Worm (Caenorhabditis elegans): Measurements from ENCODE around the gene cutl-3.

The cutl-3 gene

ce11 chrX:14983274-14983673 lies 15.7 kb downstream of the cutl-3 start, which contains the start of gene rbg-1 (continued):
- TF ChIP-seq ekl-4 (GFP tag; IDR thresholded peaks at IDR 0.05) = no peak; the same call in 1 of the 2 replicates
- TF ChIP-seq mes-4 (tag; optimal IDR thresholded peaks at IDR 0.05) = no peak
- TF ChIP-seq ceh-27 (GFP tag; optimal IDR thresholded peaks at IDR 0.05) = peak; percentile 77
- TF ChIP-seq nhr-80 (tag; optimal IDR thresholded peaks at IDR 0.05) = peak; percentile 65

- TF ChIP-seq B0336.3 (GFP tag; IDR thresholded peaks at IDR 0.05) (no peak), akir-1 (GFP tag; optimal IDR thresholded peaks at IDR 0.05) (no peak), ztf-3 (GFP tag; optimal IDR thresholded peaks at IDR 0.05) (no peak), lin-35 (GFP tag; optimal IDR thresholded peaks at IDR 0.05) (no peak), dox-1 (GFP tag; IDR thresholded peaks at IDR 0.05) (0 out of 2 replicates have a peak, but pooled peaks have one; percentile 17), atf-7 (tag; optimal IDR thresholded peaks at IDR 0.05) (no peak), mcd-1 (GFP tag; IDR thresholded peaks at IDR 0.05) (0 out of 2 replicates have a peak, but pooled peaks have one; percentile 21)
Observed at ce11 chrX:14982525-14982924, 16.5 kb downstream of the cutl-3 start, which contains the start of gene plp-2. TSS of gene plp-2 (minus strand) at chrX:14982804.

ce11 chrX:14981620-14982019 lies 17.4 kb downstream of the cutl-3 start:
- peak; percentile 54 for TF ChIP-seq dox-1 (GFP tag; IDR thresholded peaks at IDR 0.05)
- TF ChIP-seq let-607 (tag; optimal IDR thresholded peaks at IDR 0.05) = peak; percentile 97 to 98
- TF ChIP-seq mcd-1 (GFP tag; IDR thresholded peaks at IDR 0.05) = peak; percentile 37; the same call in 1 of the 2 replicates
- TF ChIP-seq nhr-80 (tag; optimal IDR thresholded peaks at IDR 0.05) = peak; percentile 40
- peak; percentile 95 for TF ChIP-seq cebp-1 (GFP tag; IDR thresholded peaks at IDR 0.05)
- TF ChIP-seq cebp-1 (tag; optimal IDR thresholded peaks at IDR 0.05) = peak; percentile 90

ce11 chrX:14979388-14979787 lies 19.6 kb downstream of the cutl-3 start, which contains the start of gene emre-1:
TSS of gene emre-1 (plus strand) at chrX:14979688.
- no peak for TF ChIP-seq pbrm-1 (GFP tag; IDR thresholded peaks at IDR 0.05)
- no peak for TF ChIP-seq bed-2 (GFP tag; IDR thresholded peaks at IDR 0.05)
- no peak for TF ChIP-seq ama-1 (optimal IDR thresholded peaks at IDR 0.05)
- TF ChIP-seq ama-1 (GFP tag; optimal IDR thresholded peaks at IDR 0.05) = no peak
- TF ChIP-seq him-1 (tag; optimal IDR thresholded peaks at IDR 0.05) = no peak
- TF ChIP-seq madf-6 (GFP tag; IDR thresholded peaks at IDR 0.05) = no peak
- TF ChIP-seq atf-7 (tag; optimal IDR thresholded peaks at IDR 0.05) = no peak
- no peak for TF ChIP-seq lag-1 (GFP tag; IDR thresholded peaks at IDR 0.05)
- no peak for TF ChIP-seq hlh-26 (GFP tag; conservative IDR thresholded peaks at IDR 0.05)
- TF ChIP-seq ceh-40 (GFP tag; IDR thresholded peaks at IDR 0.05) = no peak
- TF ChIP-seq dpl-1 (GFP tag; optimal IDR thresholded peaks at IDR 0.05) = no peak
- TF ChIP-seq fkh-3 (tag; optimal IDR thresholded peaks at IDR 0.05) = no peak

- TF ChIP-seq ZK185.1 (tag; optimal IDR thresholded peaks at IDR 0.05; ENCODE audit: poor library complexity, severe bottlenecking) (peak; percentile 47), ztf-6 (GFP tag; IDR thresholded peaks at IDR 0.05) (no peak), Y53F4B.3 (GFP tag; IDR thresholded peaks at IDR 0.05) (no peak), D2030.7 (GFP tag; IDR thresholded peaks at IDR 0.05) (no peak), madf-8 (GFP tag; conservative IDR thresholded peaks at IDR 0.05) (no peak), C17E4.6 (GFP tag; IDR thresholded peaks at IDR 0.05) (no peak), snpc-4 (GFP tag; optimal IDR thresholded peaks at IDR 0.05) (no peak), snpc-4 (tag; optimal IDR thresholded peaks at IDR 0.05) (peak in 1 of 4 experiments; percentile 23), K11D2.4 (GFP tag; IDR thresholded peaks at IDR 0.05) (no peak), athp-1 (tag; optimal IDR thresholded peaks at IDR 0.05) (no peak), egl-18 (GFP tag; IDR thresholded peaks at IDR 0.05) (no peak), lin-40 (tag; optimal IDR thresholded peaks at IDR 0.05) (peak; percentile 60), nfya-1 (tag; optimal IDR thresholded peaks at IDR 0.05; ENCODE audit: borderline replicate concordance, insufficient read depth) (no peak), F55B11.4 (tag; optimal IDR thresholded peaks at IDR 0.05; ENCODE audit: borderline replicate concordance, insufficient read depth) (no peak), egrh-3 (GFP tag; IDR thresholded peaks at IDR 0.05) (no peak), let-607 (tag; optimal IDR thresholded peaks at IDR 0.05) (peak in 1 of 2 experiments; percentile 10), nhr-120 (GFP tag; IDR thresholded peaks at IDR 0.05) (no peak), F10E7.11 (tag; optimal IDR thresholded peaks at IDR 0.05) (no peak), zim-3 (tag; optimal IDR thresholded peaks at IDR 0.05) (no peak)
Observed at ce11 chrX:14978756-14979155, 20.2 kb downstream of the cutl-3 start.

Measured in whole organism, young adult.